Fruit fly (Drosophila melanogaster) whole organism, pupa: ENCODE measurements around the gene CG42655.
A peak's percentile ranks its signal among the peaks of the same experiment; 100 is the strongest.

Experiments used
- CG14655 ChIP-seq: fragments of 200-800 bp; sonication (Bioruptor generic); optimal IDR thresholded peaks from 3 replicates; lab custom pipeline; 2017; ENCODE audit warnings: mild to moderate bottlenecking, missing biosample characterization, missing genetic modification reagents, missing genetic modification characterization
- CG15710 ChIP-seq: fragments of 200-800 bp; sonication (Bioruptor generic); optimal IDR thresholded peaks from 2 replicates; lab custom pipeline; 2018; ENCODE audit warnings: missing biosample characterization, mild to moderate bottlenecking, missing genetic modification characterization, moderate library complexity
- CG8159 ChIP-seq: fragments of 200-800 bp; sonication (Bioruptor generic); optimal IDR thresholded peaks from 3 replicates; lab custom pipeline; 2018; ENCODE audit warnings: missing biosample characterization, mild to moderate bottlenecking, missing genetic modification characterization, moderate library complexity
- CG9948 ChIP-seq: fragments of 200-800 bp; sonication (Bioruptor generic); optimal IDR thresholded peaks from 2 replicates; lab custom pipeline; 2018; ENCODE audit warnings: missing biosample characterization, mild to moderate bottlenecking, missing genetic modification characterization, moderate library complexity
- D1 ChIP-seq: fragments of 200-800 bp; sonication (Bioruptor generic); optimal IDR thresholded peaks from 2 replicates; lab custom pipeline; 2018; ENCODE audit warnings: missing biosample characterization, mild to moderate bottlenecking, missing genetic modification characterization, moderate library complexity
- EcR ChIP-seq: fragments of 200-800 bp; sonication (Bioruptor generic); optimal IDR thresholded peaks from 3 replicates; lab custom pipeline; 2019; ENCODE audit warnings: missing biosample characterization, missing genetic modification characterization, mild to moderate bottlenecking, moderate library complexity, missing genetic modification reagents
- Ets98B ChIP-seq: fragments of 200-800 bp; sonication (Bioruptor generic); IDR thresholded peaks from 2 replicates; pipeline ENCODE4 v1.3.6; 2022; ENCODE audit warnings: missing biosample characterization, missing genetic modification characterization
- Pif1B ChIP-seq: fragments of 200-800 bp; sonication (Bioruptor generic); optimal IDR thresholded peaks from 3 replicates; lab custom pipeline; 2016; ENCODE audit warnings: missing biosample characterization, missing genetic modification characterization
- Snoo ChIP-seq: fragments of 200-800 bp; sonication (Bioruptor generic); optimal IDR thresholded peaks from 3 replicates; lab custom pipeline; 2017; ENCODE audit warnings: missing biosample characterization, mild to moderate bottlenecking, missing genetic modification characterization, inconsistent platforms
- fd96Ca ChIP-seq: fragments of 200-800 bp; sonication (Bioruptor generic); IDR thresholded peaks from 3 replicates; pipeline ENCODE4 v1.3.6; 2022; ENCODE audit warnings: missing biosample characterization, missing genetic modification characterization
- gl ChIP-seq: fragments of 200-800 bp; sonication (Bioruptor generic); optimal IDR thresholded peaks from 2 replicates; lab custom pipeline; 2018; ENCODE audit warnings: missing biosample characterization, mild to moderate bottlenecking, missing genetic modification characterization

DNA sequence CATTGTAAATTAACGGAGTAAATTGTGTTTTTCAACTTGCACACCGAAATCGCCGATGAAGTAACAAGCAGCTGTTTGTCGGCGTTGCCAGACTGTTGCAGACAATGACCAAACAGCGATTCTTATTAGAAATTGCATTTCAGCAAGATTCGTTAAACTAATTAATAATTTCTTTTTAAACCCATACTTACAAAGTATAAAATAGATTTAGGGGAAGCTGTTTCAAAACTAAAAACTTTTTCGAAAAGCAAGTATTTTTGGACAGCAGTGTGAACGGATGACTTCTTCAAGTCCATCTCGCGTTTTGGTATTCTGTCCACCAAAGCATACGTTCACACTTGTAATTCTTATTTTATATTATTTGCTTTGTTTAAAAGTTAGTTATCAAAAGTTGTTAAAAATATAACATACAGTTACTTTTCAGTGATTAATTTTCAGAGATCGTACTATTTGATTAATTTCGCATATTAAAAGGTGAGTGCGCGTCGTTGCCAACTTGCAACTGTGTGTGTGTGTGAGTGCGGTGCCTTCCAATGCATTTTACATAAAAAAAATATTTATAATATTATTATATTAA lies 25.0 kb downstream of the CG42655 start, which contains the start of the genes CG8004 and RhoGDI:
- no peak for TF ChIP-seq D1 (tag; lab: Kevin White, UChicago)
- no peak for TF ChIP-seq CG14655 (GFP tag; lab: Kevin White, UChicago)
- peak; percentile 55 for TF ChIP-seq CG8159 (tag; lab: Kevin White, UChicago)
- TF ChIP-seq CG15710 (tag; lab: Kevin White, UChicago), result peak; percentile 39
- TF ChIP-seq fd96Ca, result peak; percentile 47; the same call in 1 of the 3 replicates
- peak; percentile 51 for TF ChIP-seq Ets98B (GFP tag; lab: Robert Waterston, UW)
- no peak for TF ChIP-seq EcR
- no peak for TF ChIP-seq Pif1B
- peak; percentile 29 for TF ChIP-seq CG9948 (tag; lab: Kevin White, UChicago)
- no peak for TF ChIP-seq gl (tag; lab: Kevin White, UChicago)
- peak; percentile 15 for TF ChIP-seq Snoo
